Worm (Caenorhabditis elegans) whole organism, mixed stage, embryonic: ENCODE results near the gene F13E9.11.

Source experiments
- bed-3 ChIP-seq: fragments of 200-800 bp; sonication (Bioruptor generic); optimal IDR thresholded peaks from 3 replicates; lab custom pipeline; 2018; ENCODE audit warnings: mild to moderate bottlenecking, missing genetic modification characterization, moderate library complexity, missing compliant biosample characterization
- blmp-1 ChIP-seq: fragments of 150-350 bp; optimal IDR thresholded peaks from 2 replicates; lab custom pipeline; 2014; ENCODE audit warnings: missing biosample characterization, missing genetic modification characterization
- ceh-39 ChIP-seq: fragments of 150-350 bp; optimal IDR thresholded peaks from 2 replicates; lab custom pipeline; 2014; ENCODE audit warnings: missing biosample characterization, missing genetic modification characterization
- ceh-43 ChIP-seq: fragments of 200-800 bp; sonication (Bioruptor generic); optimal IDR thresholded peaks from 2 replicates; lab custom pipeline; 2018; ENCODE audit warnings: mild to moderate bottlenecking, missing genetic modification characterization, moderate library complexity, missing compliant biosample characterization
- ceh-83 ChIP-seq: fragments of 200-800 bp; sonication (Bioruptor generic); optimal IDR thresholded peaks from 2 replicates; lab custom pipeline; 2018; ENCODE audit warnings: mild to moderate bottlenecking, missing genetic modification characterization, missing compliant biosample characterization
- ces-1 ChIP-seq: fragments of 150-350 bp; optimal IDR thresholded peaks from 2 replicates; lab custom pipeline; 2014; ENCODE audit warnings: missing biosample characterization, missing genetic modification reagents, missing genetic modification characterization
- cnd-1 ChIP-seq: fragments of 200-800 bp; sonication (Bioruptor generic); optimal IDR thresholded peaks from 2 replicates; lab custom pipeline; 2018; ENCODE audit warnings: mild to moderate bottlenecking, missing genetic modification characterization, missing compliant biosample characterization
- elt-1 ChIP-seq: sonication (generic microtip); optimal IDR thresholded peaks from 2 replicates; lab custom pipeline; 2017; ENCODE audit warnings: missing genetic modification characterization, mild to moderate bottlenecking, missing compliant biosample characterization, antibody characterized with exemption, moderate library complexity, borderline replicate concordance; ENCODE audit not compliant: insufficient read depth
- elt-3 ChIP-seq: fragments of 150-350 bp; optimal IDR thresholded peaks from 2 replicates; lab custom pipeline; 2014; ENCODE audit warnings: missing biosample characterization, missing genetic modification characterization
- flh-1 ChIP-seq: fragments of 200-800 bp; sonication (Bioruptor generic); optimal IDR thresholded peaks from 2 replicates; lab custom pipeline; 2018; ENCODE audit warnings: mild to moderate bottlenecking, missing genetic modification characterization, moderate library complexity, missing compliant biosample characterization
- ham-2 ChIP-seq: fragments of 200-800 bp; sonication (Bioruptor generic); optimal IDR thresholded peaks from 2 replicates; lab custom pipeline; 2018; ENCODE audit warnings: mild to moderate bottlenecking, missing genetic modification characterization, missing compliant biosample characterization
- hlh-1 ChIP-seq: fragments of 150-350 bp; optimal IDR thresholded peaks from 2 replicates; lab custom pipeline; 2014; ENCODE audit warnings: missing biosample characterization, missing genetic modification reagents, missing genetic modification characterization
- lin-13 ChIP-seq: fragments of 150-350 bp; optimal IDR thresholded peaks from 2 replicates; lab custom pipeline; 2014; ENCODE audit warnings: missing biosample characterization, missing genetic modification characterization
- lin-32 ChIP-seq: fragments of 200-800 bp; sonication (Bioruptor generic); optimal IDR thresholded peaks from 2 replicates; lab custom pipeline; 2018; ENCODE audit warnings: mild to moderate bottlenecking, missing genetic modification characterization, missing compliant biosample characterization
- lsy-2 ChIP-seq: fragments of 150-350 bp; optimal IDR thresholded peaks from 2 replicates; lab custom pipeline; 2014; ENCODE audit warnings: missing biosample characterization, missing genetic modification characterization
- mab-5 ChIP-seq: fragments of 150-350 bp; optimal IDR thresholded peaks from 2 replicates; lab custom pipeline; 2014; ENCODE audit warnings: missing biosample characterization, missing genetic modification characterization
- mep-1 ChIP-seq: fragments of 150-350 bp; optimal IDR thresholded peaks from 2 replicates; lab custom pipeline; 2017; ENCODE audit warnings: missing biosample characterization, missing genetic modification reagents, missing genetic modification characterization, inconsistent platforms
- mls-2 ChIP-seq: sonication (generic microtip); optimal IDR thresholded peaks from 2 replicates; lab custom pipeline; 2016; ENCODE audit warnings: mild to moderate bottlenecking, missing genetic modification characterization, moderate library complexity, missing compliant biosample characterization
- nhr-2 ChIP-seq: fragments of 150-350 bp; optimal IDR thresholded peaks from 2 replicates; lab custom pipeline; 2014; ENCODE audit warnings: missing biosample characterization, missing genetic modification characterization
- nhr-237 ChIP-seq: fragments of 150-350 bp; optimal IDR thresholded peaks from 2 replicates; lab custom pipeline; 2014; ENCODE audit warnings: missing biosample characterization, missing genetic modification characterization
- nhr-28 ChIP-seq: fragments of 150-350 bp; optimal IDR thresholded peaks from 2 replicates; lab custom pipeline; 2014; ENCODE audit warnings: missing biosample characterization, missing genetic modification characterization
- nhr-76 ChIP-seq: sonication (generic microtip); optimal IDR thresholded peaks from 2 replicates; lab custom pipeline; 2017; ENCODE audit warnings: missing biosample characterization, missing genetic modification characterization
- pha-4 ChIP-seq: fragments of 150-350 bp; optimal IDR thresholded peaks from 2 replicates; lab custom pipeline; 2018; ENCODE audit warnings: missing biosample characterization, missing genetic modification reagents, missing genetic modification characterization
- sptf-1 ChIP-seq: sonication (generic microtip); optimal IDR thresholded peaks from 2 replicates; lab custom pipeline; 2017; ENCODE audit warnings: mild to moderate bottlenecking, missing genetic modification characterization, moderate library complexity, missing compliant biosample characterization
- tbx-8 ChIP-seq: fragments of 200-800 bp; sonication (Bioruptor generic); optimal IDR thresholded peaks from 2 replicates; lab custom pipeline; 2018; ENCODE audit warnings: mild to moderate bottlenecking, missing genetic modification characterization, moderate library complexity, missing compliant biosample characterization
- unc-120 ChIP-seq: sonication (generic microtip); optimal IDR thresholded peaks from 2 replicates; lab custom pipeline; 2017; ENCODE audit warnings: missing genetic modification characterization, missing compliant biosample characterization; ENCODE audit not compliant: poor library complexity, severe bottlenecking
- unc-39 ChIP-seq: fragments of 150-350 bp; optimal IDR thresholded peaks from 2 replicates; lab custom pipeline; 2014; ENCODE audit warnings: missing biosample characterization, missing genetic modification characterization
- zip-8 ChIP-seq: fragments of 150-350 bp; optimal IDR thresholded peaks from 2 replicates; lab custom pipeline; 2014; ENCODE audit warnings: missing biosample characterization, missing genetic modification characterization
- ztf-11 ChIP-seq: fragments of 150-350 bp; optimal IDR thresholded peaks from 2 replicates; lab custom pipeline; 2014; ENCODE audit warnings: missing biosample characterization, missing genetic modification characterization

F13E9.11 gene

DNA sequence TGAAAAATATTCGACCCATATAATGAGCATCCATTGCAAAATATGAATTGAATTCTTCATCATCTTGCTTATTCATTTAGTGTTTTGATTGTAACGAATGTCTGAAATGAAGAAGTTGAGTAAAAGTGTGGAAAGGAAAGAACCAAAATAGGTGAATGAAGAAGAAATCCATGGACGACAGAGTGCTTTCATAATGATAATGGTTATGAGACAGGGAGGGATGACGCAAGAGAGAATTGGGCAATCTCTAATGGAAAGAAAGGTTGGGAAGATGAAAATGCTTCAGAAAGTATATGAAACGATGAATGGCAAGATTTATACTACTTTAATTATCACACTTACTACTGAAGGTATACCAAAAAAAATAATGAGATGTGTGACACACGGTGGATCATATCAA is 35.3 kb upstream of the F13E9.11 start, which contains the start of gene ZK596.3:
Gene ZK596.3, minus strand, starts transcription at position 101 of the 400 bp plus-strand sequence.
- TF ChIP-seq nhr-28 (tag; lab: Kevin White, UChicago) (no peak), ceh-43 (GFP tag; lab: Kevin White, UChicago) (no peak), ceh-83 (no peak)

- no peak for TF ChIP-seq elt-3
- TF ChIP-seq ceh-43 (GFP tag; lab: Kevin White, UChicago) = no peak
- TF ChIP-seq nhr-28 (tag; lab: Kevin White, UChicago) = no peak
- no peak for TF ChIP-seq ceh-39 (tag; lab: Kevin White, UChicago)
- no peak for TF ChIP-seq ces-1
- no peak for TF ChIP-seq tbx-8 (GFP tag; lab: Kevin White, UChicago)
- no peak for TF ChIP-seq ceh-83
- no peak for TF ChIP-seq ztf-11 (tag; lab: Kevin White, UChicago)
- no peak for TF ChIP-seq lsy-2
- TF ChIP-seq lin-13 (tag; lab: Kevin White, UChicago) = no peak
These were observed 33.5 kb upstream of the F13E9.11 start for ce11 chrIV:10902476-10902875.

DNA sequence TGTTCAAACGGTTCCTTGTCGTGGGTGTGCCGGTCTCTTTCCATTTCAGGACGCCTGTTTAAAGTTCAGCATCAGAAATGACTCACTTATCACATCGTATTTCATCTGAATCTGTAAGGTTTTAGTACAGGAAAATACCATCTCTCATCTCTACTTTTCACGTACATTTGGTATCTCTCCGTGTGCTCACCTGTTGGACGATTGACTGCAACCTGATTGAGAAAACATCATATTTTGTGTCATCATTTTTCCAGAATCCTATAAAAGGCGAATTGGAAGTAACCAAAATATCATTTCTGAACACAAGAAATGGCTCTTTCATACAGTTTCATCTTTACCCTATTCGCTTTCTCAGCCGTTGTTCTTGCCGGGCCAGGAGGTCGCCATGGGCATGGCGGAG is 31.1 kb upstream of the F13E9.11 start, which contains the start of gene srlf-30:
Gene srlf-30, plus strand, starts transcription at position 301 of the 400 bp plus-strand sequence.
- no peak for TF ChIP-seq lin-32
- TF ChIP-seq ceh-83 = no peak
- TF ChIP-seq elt-1 (tag; lab: Kevin White, UChicago) = no peak
- no peak for TF ChIP-seq cnd-1 (tag; lab: Kevin White, UChicago)
- no peak for TF ChIP-seq pha-4 (tag; lab: Kevin White, UChicago)
- no peak for TF ChIP-seq ztf-11 (tag; lab: Kevin White, UChicago)
- TF ChIP-seq nhr-76 = no peak
- TF ChIP-seq mls-2 (tag; lab: Kevin White, UChicago) = no peak
- no peak for TF ChIP-seq nhr-237
- TF ChIP-seq mab-5 (tag; lab: Kevin White, UChicago) = no peak
- TF ChIP-seq nhr-2 (tag; lab: Kevin White, UChicago) = no peak
- TF ChIP-seq lin-13 (tag; lab: Kevin White, UChicago) = no peak
- no peak for TF ChIP-seq mep-1 (tag; lab: Kevin White, UChicago)
- no peak for TF ChIP-seq hlh-1 (tag; lab: Kevin White, UChicago)

DNA sequence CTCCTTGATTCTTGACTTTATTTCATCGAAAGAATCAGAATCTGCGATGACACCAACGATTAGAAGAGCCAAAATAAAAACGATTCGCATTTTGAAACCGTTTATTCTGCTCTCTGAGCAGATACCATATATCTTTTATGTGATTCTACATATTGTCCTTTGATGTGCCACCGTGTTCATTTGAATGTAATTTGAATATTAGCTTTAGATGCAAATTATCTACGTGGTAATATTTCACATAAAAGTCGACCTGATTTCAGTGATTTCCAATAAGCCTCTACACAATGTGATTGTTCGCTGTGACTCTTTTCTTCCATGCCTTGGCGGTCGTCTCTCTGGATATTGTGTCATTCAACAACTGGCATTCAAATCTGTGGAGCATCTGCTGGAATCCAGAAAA is 30.2 kb upstream of the F13E9.11 start, which contains the start of the genes F13E9.9 and F13E9.19:
Gene F13E9.9, minus strand, starts transcription at position 101 of the 400 bp plus-strand sequence.
Gene F13E9.19, plus strand, starts transcription at position 316 of the 400 bp plus-strand sequence.
- TF ChIP-seq unc-39 = no peak
- TF ChIP-seq ceh-83 = no peak
- TF ChIP-seq sptf-1 = no peak
- TF ChIP-seq unc-120 = no peak
- TF ChIP-seq elt-1 (tag; lab: Kevin White, UChicago) = no peak
- TF ChIP-seq nhr-28 (tag; lab: Kevin White, UChicago) = no peak
- TF ChIP-seq blmp-1 = no peak
- no peak for TF ChIP-seq flh-1 (GFP tag; lab: Kevin White, UChicago)
- no peak for TF ChIP-seq elt-3
- no peak for TF ChIP-seq lsy-2
- no peak for TF ChIP-seq pha-4 (tag; lab: Kevin White, UChicago)
- no peak for TF ChIP-seq ces-1
- no peak for TF ChIP-seq mep-1 (tag; lab: Kevin White, UChicago)
- no peak for TF ChIP-seq lin-32
- no peak for TF ChIP-seq ham-2 (GFP tag; lab: Kevin White, UChicago)
- no peak for TF ChIP-seq ceh-39 (tag; lab: Kevin White, UChicago)
- no peak for TF ChIP-seq nhr-76
- TF ChIP-seq bed-3 (GFP tag; lab: Kevin White, UChicago) = no peak

ce11 chrIV:10898160-10898559 is 29.2 kb upstream of the F13E9.11 start:
- TF ChIP-seq pha-4 (tag; lab: Kevin White, UChicago) (no peak), mep-1 (tag; lab: Kevin White, UChicago) (no peak), lin-32 (no peak), ces-1 (no peak), ham-2 (GFP tag; lab: Kevin White, UChicago) (no peak), unc-39 (no peak), elt-1 (tag; lab: Kevin White, UChicago) (no peak), sptf-1 (no peak), mls-2 (tag; lab: Kevin White, UChicago) (no peak), ceh-43 (GFP tag; lab: Kevin White, UChicago) (no peak), bed-3 (GFP tag; lab: Kevin White, UChicago) (no peak), ceh-83 (no peak), ztf-11 (tag; lab: Kevin White, UChicago) (no peak), ceh-39 (tag; lab: Kevin White, UChicago) (no peak), lsy-2 (no peak), zip-8 (tag; lab: Kevin White, UChicago) (no peak)
